Worm (Caenorhabditis elegans) whole organism, L4 larva: ENCODE data around the gene irg-5.

Experiments used
- F44E2.7 ChIP-seq: fragments of 200-800 bp; sonication (Bioruptor generic); IDR thresholded peaks from 2 replicates; pipeline ENCODE4 v2.1.2; 2022; ENCODE audit warnings: missing genetic modification characterization, missing compliant biosample characterization
- F49E8.2 ChIP-seq: sonication (generic microtip); optimal IDR thresholded peaks from 2 replicates; lab custom pipeline; 2016; ENCODE audit warnings: missing compliant biosample characterization, mild to moderate bottlenecking, missing genetic modification characterization, borderline replicate concordance
- R02D3.7 ChIP-seq: fragments of 150-350 bp; sonication (generic microtip); optimal IDR thresholded peaks from 3 replicates; lab custom pipeline; 2014; ENCODE audit warnings: missing biosample characterization, missing genetic modification characterization
- Y48G9A.11 ChIP-seq: fragments of 200-800 bp; sonication (Bioruptor generic); IDR thresholded peaks from 2 replicates; pipeline ENCODE4 v1.3.6; 2022; ENCODE audit warnings: missing genetic modification reagents, missing genetic modification characterization, missing compliant biosample characterization
- ZK337.2 ChIP-seq: fragments of 200-800 bp; sonication (Bioruptor generic); IDR thresholded peaks from 2 replicates; pipeline ENCODE4 v1.3.6; 2022; ENCODE audit warnings: missing genetic modification reagents, missing genetic modification characterization, missing compliant biosample characterization
- aly-2 ChIP-seq: sonication (generic microtip); optimal IDR thresholded peaks from 2 replicates; lab custom pipeline; 2018; ENCODE audit warnings: missing biosample characterization, missing genetic modification characterization
- ceh-20 ChIP-seq: fragments of 200-800 bp; sonication (Bioruptor generic); IDR thresholded peaks from 2 replicates; pipeline ENCODE4 v1.3.6; 2022; ENCODE audit warnings: missing genetic modification reagents, missing genetic modification characterization, missing compliant biosample characterization
- ceh-32 ChIP-seq: sonication (generic microtip); optimal IDR thresholded peaks from 2 replicates; lab custom pipeline; 2016; ENCODE audit warnings: mild to moderate bottlenecking, missing genetic modification characterization, missing compliant biosample characterization; ENCODE audit not compliant: poor library complexity
- ceh-44 ChIP-seq: fragments of 200-800 bp; sonication (Bioruptor generic); IDR thresholded peaks from 2 replicates; pipeline ENCODE4 v1.3.6; 2022; ENCODE audit warnings: missing genetic modification reagents, missing genetic modification characterization, missing compliant biosample characterization
- ces-1 ChIP-seq: fragments of 150-350 bp; sonication (generic microtip); optimal IDR thresholded peaks from 4 replicates; lab custom pipeline; 2014; ENCODE audit warnings: missing biosample characterization, missing genetic modification reagents, missing genetic modification characterization
- dmd-6 ChIP-seq: fragments of 200-800 bp; sonication (Bioruptor generic); IDR thresholded peaks from 2 replicates; pipeline ENCODE4 v1.3.6; 2022; ENCODE audit warnings: missing genetic modification reagents, missing genetic modification characterization, missing compliant biosample characterization
- dmd-8 ChIP-seq: fragments of 200-800 bp; sonication (Bioruptor generic); IDR thresholded peaks from 2 replicates; pipeline ENCODE4 v1.3.6; 2022; ENCODE audit warnings: missing genetic modification characterization, missing compliant biosample characterization
- dpl-1 ChIP-seq: fragments of 150-350 bp; optimal IDR thresholded peaks from 2 replicates; lab custom pipeline; 2014; ENCODE audit warnings: missing biosample characterization, missing genetic modification reagents, missing genetic modification characterization
- dve-1 ChIP-seq: sonication (generic microtip); optimal IDR thresholded peaks from 2 replicates; lab custom pipeline; 2017; ENCODE audit warnings: antibody characterized with exemption, mild to moderate bottlenecking, missing genetic modification characterization, missing compliant biosample characterization; ENCODE audit not compliant: insufficient read depth
- egl-43 ChIP-seq: fragments of 200-800 bp; sonication (Bioruptor generic); IDR thresholded peaks from 2 replicates; pipeline ENCODE4 v1.3.6; 2022; ENCODE audit warnings: missing genetic modification reagents, missing genetic modification characterization, missing compliant biosample characterization
- fkh-10 ChIP-seq: fragments of 150-350 bp; optimal IDR thresholded peaks from 2 replicates; lab custom pipeline; 2014; ENCODE audit warnings: missing biosample characterization, missing genetic modification reagents, missing genetic modification characterization
- fos-1 ChIP-seq: fragments of 150-350 bp; optimal IDR thresholded peaks from 2 replicates; lab custom pipeline; 2014; ENCODE audit warnings: missing biosample characterization, missing genetic modification characterization
- lim-7 ChIP-seq: fragments of 200-800 bp; sonication (Bioruptor generic); IDR thresholded peaks from 2 replicates; pipeline ENCODE4 v1.3.6; 2022; ENCODE audit warnings: missing genetic modification characterization, missing compliant biosample characterization
- lin-15B ChIP-seq: fragments of 150-350 bp; sonication (generic microtip); optimal IDR thresholded peaks from 3 replicates; lab custom pipeline; 2014; ENCODE audit warnings: missing biosample characterization, missing genetic modification characterization
- lin-38 ChIP-seq: fragments of 200-800 bp; sonication (Bioruptor generic); IDR thresholded peaks from 2 replicates; pipeline ENCODE4 v1.3.6; 2022; ENCODE audit warnings: missing genetic modification reagents, missing genetic modification characterization, missing compliant biosample characterization
- madf-9 ChIP-seq: fragments of 200-800 bp; sonication (Bioruptor generic); conservative IDR thresholded peaks from 2 replicates; pipeline ENCODE4 v1.3.6; 2022; ENCODE audit warnings: missing genetic modification reagents, missing genetic modification characterization, missing compliant biosample characterization
- mdl-1 ChIP-seq, 2 experiments: fragments of 150-350 bp in 1 of 2; sonication (generic microtip) in 1 of 2; optimal IDR thresholded peaks; 2 replicates each; lab custom pipeline; 2014 to 2017; ENCODE audit warnings: missing biosample characterization in 2 of 2, missing genetic modification characterization in 2 of 2
- mxl-2 ChIP-seq: fragments of 200-800 bp; sonication (Bioruptor generic); conservative IDR thresholded peaks from 2 replicates; pipeline ENCODE4 v1.3.6; 2022; ENCODE audit warnings: missing genetic modification reagents, missing genetic modification characterization, missing compliant biosample characterization
- nhr-10 ChIP-seq: fragments of 150-350 bp; optimal IDR thresholded peaks from 2 replicates; lab custom pipeline; 2014; ENCODE audit warnings: missing biosample characterization, missing genetic modification characterization
- nhr-11 ChIP-seq: fragments of 150-350 bp; optimal IDR thresholded peaks from 2 replicates; lab custom pipeline; 2014; ENCODE audit warnings: missing biosample characterization, missing genetic modification characterization
- nhr-25 ChIP-seq: sonication (generic microtip); optimal IDR thresholded peaks from 2 replicates; lab custom pipeline; 2017; ENCODE audit warnings: missing genetic modification characterization, mild to moderate bottlenecking, missing compliant biosample characterization, antibody characterized with exemption, moderate library complexity, borderline replicate concordance; ENCODE audit not compliant: insufficient read depth
- nhr-48 ChIP-seq: sonication (generic microtip); optimal IDR thresholded peaks from 2 replicates; lab custom pipeline; 2016; ENCODE audit warnings: mild to moderate bottlenecking, missing genetic modification characterization, missing compliant biosample characterization
- nhr-76 ChIP-seq: fragments of 150-350 bp; optimal IDR thresholded peaks from 2 replicates; lab custom pipeline; 2014; ENCODE audit warnings: missing biosample characterization, missing genetic modification characterization
- nhr-77 ChIP-seq: fragments of 150-350 bp; optimal IDR thresholded peaks from 2 replicates; lab custom pipeline; 2014; ENCODE audit warnings: missing biosample characterization, missing genetic modification characterization
- pha-4 ChIP-seq, 2 experiments: fragments of 150-350 bp in 1 of 2; fragments of 200-800 bp in 1 of 2; sonication (Bioruptor generic) in 1 of 2; IDR thresholded peaks in 1 of 2; optimal IDR thresholded peaks in 1 of 2; 2 replicates each; pipeline versions ENCODE4 v1.3.6 to Lab custom; 2014 to 2022; ENCODE audit warnings: missing genetic modification characterization in 2 of 2, missing genetic modification reagents in 2 of 2, missing biosample characterization in 1 of 2, missing compliant biosample characterization in 1 of 2
- pqm-1 ChIP-seq: sonication (generic microtip); optimal IDR thresholded peaks from 2 replicates; lab custom pipeline; 2017; ENCODE audit warnings: missing biosample characterization, missing genetic modification characterization
- rbr-2 ChIP-seq: sonication (generic microtip); optimal IDR thresholded peaks from 2 replicates; lab custom pipeline; 2016; ENCODE audit warnings: missing genotype, missing genetic modification characterization, missing compliant biosample characterization
- set-16 ChIP-seq: fragments of 200-800 bp; sonication (Bioruptor generic); IDR thresholded peaks from 2 replicates; pipeline ENCODE4 v1.3.6; 2022; ENCODE audit warnings: missing genetic modification reagents, missing genetic modification characterization, missing compliant biosample characterization
- zip-2 ChIP-seq: fragments of 150-350 bp; optimal IDR thresholded peaks from 2 replicates; lab custom pipeline; 2014; ENCODE audit warnings: missing biosample characterization, missing genetic modification characterization

The irg-5 gene

DNA sequence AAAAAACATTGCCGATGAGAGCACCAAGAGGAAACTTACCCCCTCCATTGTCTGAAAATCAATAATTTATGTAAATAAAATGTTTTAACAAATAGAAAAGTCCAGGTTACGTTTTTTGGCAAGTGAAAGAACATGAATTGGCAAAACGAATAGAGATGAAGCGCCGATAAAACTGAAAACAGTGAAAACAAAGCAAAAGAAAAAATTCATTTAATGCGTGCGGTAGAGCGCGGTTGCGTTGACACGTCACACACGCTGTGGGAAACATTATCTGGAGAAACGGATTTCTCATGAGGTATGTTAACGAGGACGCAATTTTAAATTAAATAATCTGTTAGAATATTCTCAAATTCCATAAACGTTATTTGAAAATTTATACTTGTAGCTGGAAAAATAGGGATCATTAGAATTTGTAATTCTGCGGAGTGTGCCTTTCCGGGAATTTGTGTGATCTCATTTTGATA is 23.0 kb downstream of the irg-5 start, which contains the start of gene zipt-9 (continued):
- no peak for TF ChIP-seq F44E2.7 (GFP tag; lab: Robert Waterston, UW)
- peak; percentile 61; the same call in 1 of the 2 replicates for TF ChIP-seq dmd-6 (GFP tag; lab: Robert Waterston, UW)
- no peak for TF ChIP-seq aly-2
- TF ChIP-seq F49E8.2 (tag; lab: Kevin White, UChicago): no peak
- TF ChIP-seq madf-9 (GFP tag; lab: Robert Waterston, UW): peak; percentile 47; the same call in 1 of the 2 replicates
- peak; percentile 67 for TF ChIP-seq dpl-1 (GFP tag; lab: Kevin White, UChicago)
- TF ChIP-seq zip-2 (tag; lab: Kevin White, UChicago): no peak
- TF ChIP-seq lin-38 (GFP tag; lab: Robert Waterston, UW): peak; percentile 97
- TF ChIP-seq nhr-77 (tag; lab: Kevin White, UChicago): peak; percentile 56
- no peak for TF ChIP-seq pha-4 (GFP tag; IDR thresholded peaks at IDR 0.05; lab: Robert Waterston, UW)
- no peak for TF ChIP-seq pha-4 (tag; optimal IDR thresholded peaks at IDR 0.05; lab: Kevin White, UChicago)
- no peak for TF ChIP-seq R02D3.7 (tag; lab: Kevin White, UChicago)
- TF ChIP-seq ceh-20 (GFP tag; lab: Robert Waterston, UW): 0 out of 2 replicates have a peak, but pooled peaks have one; percentile 49
- no peak for TF ChIP-seq nhr-76 (tag; lab: Kevin White, UChicago)
- peak; percentile 56 for TF ChIP-seq fkh-10
- no peak for TF ChIP-seq mdl-1 (tag; optimal IDR thresholded peaks at IDR 0.05; lab: Kevin White, UChicago)
- no peak for TF ChIP-seq egl-43
- no peak for TF ChIP-seq nhr-48
- TF ChIP-seq dve-1 (tag; lab: Kevin White, UChicago): peak; percentile 88
- TF ChIP-seq ceh-32: no peak
- TF ChIP-seq Y48G9A.11: no peak
- TF ChIP-seq set-16 (GFP tag; lab: Robert Waterston, UW): no peak
- TF ChIP-seq ces-1 (GFP tag; lab: Kevin White, UChicago): peak; percentile 62
- TF ChIP-seq fos-1 (tag; lab: Kevin White, UChicago): no peak
- peak; percentile 56 for TF ChIP-seq nhr-11

DNA sequence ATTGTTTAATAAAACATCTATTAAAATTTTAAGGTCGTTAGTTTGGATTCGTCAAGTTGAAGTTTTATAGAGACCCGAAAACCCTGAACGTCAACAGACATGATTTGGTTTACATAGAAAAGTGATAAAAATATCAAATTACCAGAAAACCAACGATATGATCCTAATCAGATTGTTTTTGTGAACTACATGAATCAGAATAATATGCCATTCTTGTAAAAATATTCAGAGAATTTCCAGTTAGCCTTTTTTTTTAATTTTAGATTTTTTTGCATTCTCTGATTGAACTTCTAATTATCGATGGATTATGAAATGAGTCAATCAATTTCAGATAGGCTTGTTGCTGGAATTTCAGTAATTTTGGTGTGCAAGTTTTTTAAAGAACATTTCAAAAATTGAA is 27.2 kb downstream of the irg-5 start, which contains the start of gene srx-96:
Gene srx-96 (plus strand): TSS at position 301 of the 400 bp plus-strand sequence.
- TF ChIP-seq egl-43: no peak
- TF ChIP-seq mxl-2 (GFP tag; lab: Robert Waterston, UW): no peak

DNA sequence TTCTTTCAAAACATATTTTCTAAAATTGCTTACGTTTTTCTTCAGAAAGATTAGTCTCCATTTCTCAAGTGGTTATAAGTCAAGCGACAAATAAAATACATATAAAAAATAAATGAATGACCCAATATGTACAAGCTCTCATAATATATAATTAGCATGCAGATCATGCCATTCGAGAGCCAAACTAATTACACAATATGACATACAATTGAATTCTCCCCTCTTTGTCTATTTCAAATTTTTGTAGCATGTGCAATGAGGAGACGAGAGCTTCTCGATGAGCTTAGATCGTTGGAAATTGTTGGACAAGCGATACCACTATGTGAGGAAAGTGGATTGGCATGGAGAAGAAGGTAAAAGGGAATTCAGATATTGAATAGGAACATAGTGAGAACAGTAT is 31.0 kb downstream of the irg-5 start, which contains the start of gene hlh-34:
Gene hlh-34 (minus strand): TSS at position 101 of the 400 bp plus-strand sequence.
- TF ChIP-seq rbr-2 (no peak), mxl-2 (GFP tag; lab: Robert Waterston, UW) (no peak), ceh-44 (GFP tag; lab: Robert Waterston, UW) (no peak), lim-7 (GFP tag; lab: Robert Waterston, UW) (no peak), lin-15B (tag; lab: Kevin White, UChicago) (no peak), nhr-10 (tag; lab: Kevin White, UChicago) (no peak), pqm-1 (no peak), ZK337.2 (GFP tag; lab: Robert Waterston, UW) (no peak), R02D3.7 (tag; lab: Kevin White, UChicago) (no peak)

DNA sequence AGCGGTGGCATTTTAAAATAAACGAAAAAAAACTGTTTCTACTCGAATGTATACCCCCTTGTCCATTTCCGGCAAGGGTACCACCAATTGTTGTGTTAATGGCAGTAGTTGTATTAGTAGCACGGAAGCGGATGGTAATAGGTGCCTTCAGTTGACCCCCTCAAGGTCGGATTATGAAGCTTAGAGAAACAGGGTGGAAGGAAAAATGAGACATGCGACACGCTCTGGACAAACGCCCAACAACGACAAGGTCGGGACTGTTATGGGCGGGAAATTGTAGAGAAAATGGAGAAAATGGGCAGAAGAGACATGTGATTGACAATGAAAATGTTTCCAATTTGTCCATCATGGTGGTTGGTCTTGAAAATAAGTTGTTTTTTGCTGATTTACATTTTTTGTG is 34.3 kb downstream of the irg-5 start, which contains the start of gene T01D3.3:
Gene T01D3.3 (plus strand): TSS at position 312 of the 400 bp plus-strand sequence.
- TF ChIP-seq dmd-8 (GFP tag; lab: Robert Waterston, UW): no peak
- peak; percentile 63 for TF ChIP-seq nhr-25 (tag; lab: Kevin White, UChicago)
